Fruit fly (Drosophila melanogaster) whole organism, embryonic: ENCODE results near the gene CG5762.

Experiments used
- CG12744 ChIP-seq: fragments of 200-800 bp; sonication (Bioruptor generic); optimal IDR thresholded peaks from 2 replicates; lab custom pipeline; 2016; ENCODE audit warnings: missing biosample characterization, missing genetic modification characterization
- CG15696 ChIP-seq: fragments of 200-800 bp; sonication (Bioruptor generic); optimal IDR thresholded peaks from 2 replicates; lab custom pipeline; 2019; ENCODE audit warnings: missing biosample characterization, mild to moderate bottlenecking, missing genetic modification characterization, moderate library complexity
- CG2678 ChIP-seq: fragments of 200-800 bp; sonication (Bioruptor generic); optimal IDR thresholded peaks from 3 replicates; lab custom pipeline; 2019; ENCODE audit warnings: missing biosample characterization, mild to moderate bottlenecking, missing genetic modification characterization, moderate library complexity
- CG30020 ChIP-seq: fragments of 200-800 bp; optimal IDR thresholded peaks from 2 replicates; lab custom pipeline; 2019; ENCODE audit warnings: missing biosample characterization, mild to moderate bottlenecking, missing genetic modification characterization, moderate library complexity
- CG4424 ChIP-seq: fragments of 200-800 bp; sonication (Bioruptor generic); optimal IDR thresholded peaks from 3 replicates; lab custom pipeline; 2016; ENCODE audit warnings: missing biosample characterization, missing genetic modification characterization
- CG4707 ChIP-seq: fragments of 200-800 bp; sonication (Bioruptor generic); optimal IDR thresholded peaks from 2 replicates; lab custom pipeline; 2018; ENCODE audit warnings: missing biosample characterization, mild to moderate bottlenecking, missing genetic modification characterization, moderate library complexity
- CG4730 ChIP-seq: fragments of 200-800 bp; sonication (Bioruptor generic); IDR thresholded peaks from 2 replicates; pipeline ENCODE4 v1.3.6; 2022; ENCODE audit warnings: missing biosample characterization, missing genetic modification characterization
- CG9609 ChIP-seq: fragments of 200-800 bp; sonication (Bioruptor generic); optimal IDR thresholded peaks from 3 replicates; lab custom pipeline; 2016; ENCODE audit warnings: missing biosample characterization, missing genetic modification characterization
- HLH3B ChIP-seq: fragments of 200-800 bp; sonication (Bioruptor generic); IDR thresholded peaks from 2 replicates; pipeline ENCODE4 v1.3.6; 2022; ENCODE audit warnings: missing biosample characterization, missing genetic modification characterization
- Ptx1 ChIP-seq: fragments of 200-800 bp; sonication (Bioruptor generic); IDR thresholded peaks from 2 replicates; pipeline ENCODE4 v1.3.6; 2022; ENCODE audit warnings: missing biosample characterization, missing genetic modification characterization
- Side ChIP-seq: fragments of 200-800 bp; sonication (Bioruptor generic); optimal IDR thresholded peaks from 2 replicates; lab custom pipeline; 2016; ENCODE audit warnings: missing biosample characterization, missing genetic modification characterization
- Sox102F ChIP-seq: fragments of 200-800 bp; sonication (Bioruptor generic); optimal IDR thresholded peaks from 2 replicates; lab custom pipeline; 2018; ENCODE audit warnings: missing biosample characterization, mild to moderate bottlenecking, missing genetic modification characterization, moderate library complexity
- dpn ChIP-seq, 2 experiments: fragments of 200-800 bp; sonication (Bioruptor generic); optimal IDR thresholded peaks; 3 replicates each; lab custom pipeline; 2016; ENCODE audit warnings: missing biosample characterization in 2 of 2, missing genetic modification characterization in 2 of 2
- jumu ChIP-seq: fragments of 200-800 bp; sonication (Bioruptor generic); optimal IDR thresholded peaks from 3 replicates; lab custom pipeline; 2016; ENCODE audit warnings: missing biosample characterization, missing genetic modification characterization

DNA sequence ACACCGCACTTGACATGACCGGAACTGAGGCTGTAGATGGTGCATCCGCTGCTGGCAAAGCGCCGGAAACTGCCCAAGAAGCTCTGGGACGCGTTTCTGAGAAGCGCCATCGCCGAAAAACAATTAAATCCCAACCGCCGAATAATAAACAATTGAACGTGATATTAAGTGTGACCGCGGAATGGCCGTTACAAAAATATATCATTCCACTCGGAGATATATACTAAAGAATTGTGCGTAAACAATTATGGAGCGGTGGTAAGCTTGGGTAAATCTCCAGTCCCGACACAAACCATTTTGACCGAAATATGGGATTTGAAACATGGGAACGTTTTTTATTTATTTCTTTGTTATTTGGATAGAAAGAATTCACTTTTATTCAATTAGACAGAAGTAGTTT, 1.5 kb downstream of the CG5762 start, which contains the start of gene CG18528:
- TF ChIP-seq jumu (GFP tag; lab: Kevin White, UChicago) = no peak
- TF ChIP-seq Sox102F (GFP tag; lab: Kevin White, UChicago) = no peak
- no peak for TF ChIP-seq CG15696
- TF ChIP-seq dpn (GFP tag; optimal IDR thresholded peaks at IDR 0.05; lab: Kevin White, UChicago) = no peak
- no peak for TF ChIP-seq CG9609 (GFP tag; lab: Kevin White, UChicago)
- no peak for TF ChIP-seq HLH3B (GFP tag; lab: Robert Waterston, UW)
- no peak for TF ChIP-seq CG30020 (tag; lab: Kevin White, UChicago)
- no peak for TF ChIP-seq Side (GFP tag; lab: Kevin White, UChicago)
- no peak for TF ChIP-seq CG12744 (GFP tag; lab: Kevin White, UChicago)
- no peak for TF ChIP-seq CG4424 (GFP tag; lab: Kevin White, UChicago)
- no peak for TF ChIP-seq CG2678 (tag; lab: Kevin White, UChicago)
- TF ChIP-seq Ptx1 = no peak
- TF ChIP-seq CG4730 = no peak
- no peak for TF ChIP-seq CG4707 (GFP tag; lab: Kevin White, UChicago)
